Worm (Caenorhabditis elegans): ENCODE results near the gene K10G4.5.

DNA sequence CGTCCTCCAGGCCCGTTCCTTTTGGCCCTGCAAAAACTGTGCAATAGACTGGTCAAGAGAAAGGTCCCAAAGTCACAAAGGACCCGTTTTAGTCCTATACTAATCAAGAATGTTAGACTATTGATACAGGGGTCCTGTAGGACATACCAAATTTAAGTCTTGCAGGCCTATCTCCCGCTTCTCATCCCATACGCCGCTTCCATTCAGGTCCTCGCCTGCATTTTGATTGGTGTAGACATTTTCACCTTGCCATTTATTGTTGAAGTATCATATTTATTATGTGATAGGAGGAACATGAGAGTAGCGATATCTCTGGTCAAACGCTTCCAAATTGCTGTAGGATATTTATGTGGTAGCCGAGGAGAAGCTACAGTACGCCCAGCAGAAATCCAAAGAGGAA, 16.0 kb upstream of the K10G4.5 start:
- no peak for TF ChIP-seq unc-62 (GFP tag; optimal IDR thresholded peaks at IDR 0.05)
- TF ChIP-seq hlh-1 (tag; optimal IDR thresholded peaks at IDR 0.05) = no peak
- no peak for TF ChIP-seq flh-1 (GFP tag; optimal IDR thresholded peaks at IDR 0.05)
- TF ChIP-seq sptf-1 (tag; optimal IDR thresholded peaks at IDR 0.05) = no peak
- no peak for TF ChIP-seq pha-4 (tag; optimal IDR thresholded peaks at IDR 0.05)
